Worm (Caenorhabditis elegans) whole organism, L2 larva: ENCODE data around the gene Y110A2AL.2.

Experiments used
- R02D3.7 ChIP-seq: fragments of 150-350 bp; optimal IDR thresholded peaks from 2 replicates; lab custom pipeline; 2014; ENCODE audit warnings: missing biosample characterization, missing genetic modification characterization
- ZK546.5 ChIP-seq: sonication (generic microtip); optimal IDR thresholded peaks from 2 replicates; lab custom pipeline; 2017; ENCODE audit warnings: missing biosample characterization, missing genetic modification characterization
- dmd-4 ChIP-seq: sonication (generic microtip); optimal IDR thresholded peaks from 2 replicates; lab custom pipeline; 2017; ENCODE audit warnings: missing biosample characterization, missing genetic modification characterization
- lin-13 ChIP-seq: fragments of 150-350 bp; optimal IDR thresholded peaks from 2 replicates; lab custom pipeline; 2014; ENCODE audit warnings: missing biosample characterization, missing genetic modification reagents, missing genetic modification characterization
- lin-39 ChIP-seq: fragments of 150-350 bp; optimal IDR thresholded peaks from 2 replicates; lab custom pipeline; 2014; ENCODE audit warnings: missing biosample characterization, missing genetic modification reagents, missing genetic modification characterization
- mab-5 ChIP-seq: fragments of 150-350 bp; optimal IDR thresholded peaks from 2 replicates; lab custom pipeline; 2014; ENCODE audit warnings: missing biosample characterization, missing genetic modification characterization
- nhr-237 ChIP-seq: fragments of 150-350 bp; optimal IDR thresholded peaks from 2 replicates; lab custom pipeline; 2014; ENCODE audit warnings: missing biosample characterization, missing genetic modification characterization
- skn-1 ChIP-seq: sonication (generic microtip); optimal IDR thresholded peaks from 2 replicates; lab custom pipeline; 2017; ENCODE audit warnings: missing biosample characterization, missing genetic modification characterization
- sma-9 ChIP-seq, 2 experiments: fragments of 150-350 bp in 1 of 2; sonication (generic microtip) in 1 of 2; optimal IDR thresholded peaks; 2 replicates each; lab custom pipeline; 2014 to 2016; ENCODE audit warnings: missing genetic modification characterization in 2 of 2, mild to moderate bottlenecking in 1 of 2, missing biosample characterization in 1 of 2, missing compliant biosample characterization in 1 of 2, missing genetic modification reagents in 1 of 2, moderate library complexity in 1 of 2
- snpc-4 ChIP-seq: fragments of 150-350 bp; optimal IDR thresholded peaks from 2 replicates; lab custom pipeline; 2014; ENCODE audit warnings: missing biosample characterization, missing genetic modification characterization
- unc-62 ChIP-seq: fragments of 150-350 bp; optimal IDR thresholded peaks from 2 replicates; lab custom pipeline; 2014; ENCODE audit warnings: missing biosample characterization, missing genetic modification reagents, missing genetic modification characterization
- zag-1 ChIP-seq: fragments of 150-350 bp; optimal IDR thresholded peaks from 2 replicates; lab custom pipeline; 2014; ENCODE audit warnings: missing biosample characterization, missing genetic modification characterization

DNA sequence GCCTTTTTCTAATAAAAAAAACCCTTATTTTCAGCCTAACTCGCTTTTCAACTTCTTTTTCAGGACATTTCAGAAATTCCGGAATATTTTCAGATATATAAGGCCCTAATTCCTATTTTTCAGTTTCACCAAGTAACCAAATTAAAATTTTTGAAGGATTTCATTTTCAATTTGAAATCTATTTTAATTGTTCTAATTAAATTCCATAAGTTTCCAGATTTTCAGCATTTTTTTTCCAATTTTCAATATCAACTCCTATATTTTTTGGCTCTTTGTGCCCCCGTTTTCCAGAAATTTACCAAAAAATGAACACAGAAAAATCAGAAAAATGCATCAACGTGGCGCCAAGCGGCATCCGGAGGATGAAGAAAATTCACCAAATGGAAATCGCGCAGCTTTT lies 7.0 kb downstream of the Y110A2AL.2 start, which contains the start of gene Y110A2AL.1:
- TF ChIP-seq unc-62 (GFP tag; lab: Kevin White, UChicago) (no peak), mab-5 (tag; lab: Kevin White, UChicago) (no peak), ZK546.5 (tag; lab: Kevin White, UChicago) (no peak), R02D3.7 (tag; lab: Kevin White, UChicago) (no peak), lin-13 (GFP tag; lab: Kevin White, UChicago) (no peak), snpc-4 (tag; lab: Kevin White, UChicago) (no peak), zag-1 (tag; lab: Kevin White, UChicago) (no peak), sma-9 (GFP tag; optimal IDR thresholded peaks at IDR 0.05; lab: Kevin White, UChicago) (no peak), sma-9 (tag; optimal IDR thresholded peaks at IDR 0.05; lab: Kevin White, UChicago) (no peak), lin-39 (tag; lab: Kevin White, UChicago) (no peak), dmd-4 (no peak), nhr-237 (tag; lab: Kevin White, UChicago) (no peak), skn-1 (tag; lab: Kevin White, UChicago) (no peak)
